Worm (Caenorhabditis elegans) whole organism, mixed stage, embryonic: ENCODE results near the gene fbxa-224.

Source experiments
- ceh-43 ChIP-seq: fragments of 200-800 bp; sonication (Bioruptor generic); optimal IDR thresholded peaks from 2 replicates; lab custom pipeline; 2018; ENCODE audit warnings: mild to moderate bottlenecking, missing genetic modification characterization, moderate library complexity, missing compliant biosample characterization
- lsy-2 ChIP-seq: fragments of 150-350 bp; optimal IDR thresholded peaks from 2 replicates; lab custom pipeline; 2014; ENCODE audit warnings: missing biosample characterization, missing genetic modification characterization

DNA sequence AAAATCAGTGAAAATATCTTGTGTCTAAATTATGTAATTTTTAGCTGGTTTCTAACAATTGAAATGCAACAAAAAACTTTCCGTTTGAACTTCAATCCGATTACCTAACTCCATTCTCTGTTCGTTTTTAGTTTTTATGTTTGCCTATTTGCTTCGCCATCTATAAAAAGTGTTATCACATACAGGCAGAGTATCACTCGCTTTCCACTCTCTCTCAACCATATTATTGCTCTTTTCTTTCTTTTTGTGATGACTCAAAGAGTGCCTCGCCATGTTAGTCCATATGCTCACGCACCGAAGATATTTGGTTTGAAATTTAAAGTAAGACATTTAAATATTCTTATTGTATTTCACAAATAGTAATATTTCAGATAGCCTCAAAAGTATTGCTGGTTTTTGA lies 13.0 kb downstream of the fbxa-224 start, which contains the start of gene ZK1290.13:
- TF ChIP-seq ceh-43 (GFP tag; lab: Kevin White, UChicago), result no peak
- no peak for TF ChIP-seq lsy-2 (tag; lab: Kevin White, UChicago)
